Worm (Caenorhabditis elegans) whole organism, L4 larva: Measurements from ENCODE around the gene znf-782.

Experiments used
- F37D6.2 ChIP-seq: sonication (generic microtip); optimal IDR thresholded peaks from 2 replicates; lab custom pipeline; 2016; ENCODE audit warnings: mild to moderate bottlenecking, missing genetic modification characterization, missing compliant biosample characterization
- R02D3.7 ChIP-seq: fragments of 150-350 bp; sonication (generic microtip); optimal IDR thresholded peaks from 3 replicates; lab custom pipeline; 2014; ENCODE audit warnings: missing biosample characterization, missing genetic modification characterization
- T20F7.1 ChIP-seq: fragments of 200-800 bp; sonication (Bioruptor generic); optimal IDR thresholded peaks from 2 replicates; lab custom pipeline; 2018; ENCODE audit warnings: mild to moderate bottlenecking, missing genetic modification characterization, missing compliant biosample characterization
- Y75B8A.6 ChIP-seq: fragments of 200-800 bp; sonication (Bioruptor generic); IDR thresholded peaks from 2 replicates; pipeline ENCODE4 v1.3.6; 2022; ENCODE audit warnings: missing genetic modification reagents, missing genetic modification characterization, missing compliant biosample characterization
- ZK337.2 ChIP-seq: fragments of 200-800 bp; sonication (Bioruptor generic); IDR thresholded peaks from 2 replicates; pipeline ENCODE4 v1.3.6; 2022; ENCODE audit warnings: missing genetic modification reagents, missing genetic modification characterization, missing compliant biosample characterization
- ZK546.5 ChIP-seq, 2 experiments: sonication (generic microtip); optimal IDR thresholded peaks; 2 replicates each; lab custom pipeline; 2017; ENCODE audit warnings: missing biosample characterization in 2 of 2, missing genetic modification characterization in 2 of 2
- aha-1 ChIP-seq: fragments of 150-350 bp; peaks from one replicate; lab custom pipeline; 2014; ENCODE audit warnings: missing biosample characterization, missing genetic modification characterization
- ama-1 ChIP-seq: fragments of 150-350 bp; optimal IDR thresholded peaks from 2 replicates; lab custom pipeline; 2014; ENCODE audit warnings: inconsistent platforms, mixed read lengths
- ceh-44 ChIP-seq: fragments of 200-800 bp; sonication (Bioruptor generic); IDR thresholded peaks from 2 replicates; pipeline ENCODE4 v1.3.6; 2022; ENCODE audit warnings: missing genetic modification reagents, missing genetic modification characterization, missing compliant biosample characterization
- ceh-82 ChIP-seq: sonication (generic microtip); optimal IDR thresholded peaks from 2 replicates; lab custom pipeline; 2017; ENCODE audit warnings: missing biosample characterization, missing genetic modification characterization
- ces-1 ChIP-seq: fragments of 150-350 bp; sonication (generic microtip); optimal IDR thresholded peaks from 4 replicates; lab custom pipeline; 2014; ENCODE audit warnings: missing biosample characterization, missing genetic modification reagents, missing genetic modification characterization
- ctbp-1 ChIP-seq: fragments of 200-800 bp; sonication (Bioruptor generic); IDR thresholded peaks from 2 replicates; pipeline ENCODE4 v1.3.6; 2022; ENCODE audit warnings: missing genetic modification reagents, missing genetic modification characterization, missing compliant biosample characterization
- daf-12 ChIP-seq: fragments of 150-350 bp; optimal IDR thresholded peaks from 2 replicates; lab custom pipeline; 2014; ENCODE audit warnings: missing biosample characterization, missing genetic modification reagents, missing genetic modification characterization
- daf-16 ChIP-seq, 3 experiments: sonication (generic microtip); optimal IDR thresholded peaks; 2 replicates each; lab custom pipeline; 2016 to 2017; ENCODE audit warnings: missing genetic modification characterization in 3 of 3, missing genetic modification reagents in 3 of 3, mild to moderate bottlenecking in 2 of 3, missing compliant biosample characterization in 2 of 3, missing biosample characterization in 1 of 3, moderate library complexity in 1 of 3
- daf-8 ChIP-seq: fragments of 200-800 bp; sonication (Bioruptor generic); IDR thresholded peaks from 2 replicates; pipeline ENCODE4 v1.3.6; 2022; ENCODE audit warnings: missing genetic modification characterization, missing compliant biosample characterization
- dmd-6 ChIP-seq: fragments of 200-800 bp; sonication (Bioruptor generic); IDR thresholded peaks from 2 replicates; pipeline ENCODE4 v1.3.6; 2022; ENCODE audit warnings: missing genetic modification reagents, missing genetic modification characterization, missing compliant biosample characterization
- dve-1 ChIP-seq: sonication (generic microtip); optimal IDR thresholded peaks from 2 replicates; lab custom pipeline; 2017; ENCODE audit warnings: antibody characterized with exemption, mild to moderate bottlenecking, missing genetic modification characterization, missing compliant biosample characterization; ENCODE audit not compliant: insufficient read depth
- hif-1 ChIP-seq, 2 experiments: sonication (generic microtip); optimal IDR thresholded peaks; 2 replicates each; lab custom pipeline; 2016 to 2017; ENCODE audit warnings: missing compliant biosample characterization in 2 of 2, missing genetic modification characterization in 2 of 2, missing genetic modification reagents in 2 of 2, missing genotype in 2 of 2, mild to moderate bottlenecking in 1 of 2
- hlh-11 ChIP-seq: fragments of 200-800 bp; sonication (Bioruptor generic); optimal IDR thresholded peaks from 2 replicates; lab custom pipeline; 2018; ENCODE audit warnings: mild to moderate bottlenecking, missing genetic modification characterization, missing compliant biosample characterization
- hmg-1.1 ChIP-seq: fragments of 200-800 bp; sonication (Bioruptor generic); IDR thresholded peaks from 2 replicates; pipeline ENCODE4 v1.3.6; 2022; ENCODE audit warnings: missing genetic modification reagents, missing genetic modification characterization, missing compliant biosample characterization
- lim-7 ChIP-seq: fragments of 200-800 bp; sonication (Bioruptor generic); IDR thresholded peaks from 2 replicates; pipeline ENCODE4 v1.3.6; 2022; ENCODE audit warnings: missing genetic modification characterization, missing compliant biosample characterization
- lin-1 ChIP-seq: fragments of 200-800 bp; sonication (Bioruptor generic); IDR thresholded peaks from 2 replicates; pipeline ENCODE4 v1.3.6; 2022; ENCODE audit warnings: missing genetic modification reagents, missing genetic modification characterization, missing compliant biosample characterization
- lir-3 ChIP-seq: sonication (generic microtip); optimal IDR thresholded peaks from 2 replicates; lab custom pipeline; 2016; ENCODE audit warnings: mild to moderate bottlenecking, missing genetic modification characterization, missing compliant biosample characterization
- lsy-2 ChIP-seq, 2 experiments: fragments of 150-350 bp in 1 of 2; sonication (generic microtip) in 1 of 2; optimal IDR thresholded peaks; 2 replicates each; lab custom pipeline; 2014 to 2017; ENCODE audit warnings: missing biosample characterization in 2 of 2, missing genetic modification characterization in 2 of 2
- mdl-1 ChIP-seq, 2 experiments: fragments of 150-350 bp in 1 of 2; sonication (generic microtip) in 1 of 2; optimal IDR thresholded peaks; 2 replicates each; lab custom pipeline; 2014 to 2017; ENCODE audit warnings: missing biosample characterization in 2 of 2, missing genetic modification characterization in 2 of 2
- mep-1 ChIP-seq: fragments of 150-350 bp; sonication (generic microtip); optimal IDR thresholded peaks from 3 replicates; lab custom pipeline; 2014; ENCODE audit warnings: missing biosample characterization, missing genetic modification characterization
- mxl-2 ChIP-seq: fragments of 200-800 bp; sonication (Bioruptor generic); conservative IDR thresholded peaks from 2 replicates; pipeline ENCODE4 v1.3.6; 2022; ENCODE audit warnings: missing genetic modification reagents, missing genetic modification characterization, missing compliant biosample characterization
- mxl-3 ChIP-seq: fragments of 200-800 bp; sonication (Bioruptor generic); optimal IDR thresholded peaks from 2 replicates; lab custom pipeline; 2018; ENCODE audit warnings: mild to moderate bottlenecking, missing genetic modification characterization, missing compliant biosample characterization
- nhr-102 ChIP-seq: sonication (generic microtip); optimal IDR thresholded peaks from 2 replicates; lab custom pipeline; 2016; ENCODE audit warnings: mild to moderate bottlenecking, missing genetic modification characterization, moderate library complexity, missing compliant biosample characterization
- nhr-11 ChIP-seq: fragments of 150-350 bp; optimal IDR thresholded peaks from 2 replicates; lab custom pipeline; 2014; ENCODE audit warnings: missing biosample characterization, missing genetic modification characterization
- nhr-111 ChIP-seq: fragments of 200-800 bp; sonication (Bioruptor generic); optimal IDR thresholded peaks from 2 replicates; lab custom pipeline; 2018; ENCODE audit warnings: mild to moderate bottlenecking, missing genetic modification characterization, missing compliant biosample characterization
- nhr-28 ChIP-seq: fragments of 150-350 bp; optimal IDR thresholded peaks from 2 replicates; lab custom pipeline; 2014; ENCODE audit warnings: missing biosample characterization, missing genetic modification characterization
- nhr-41 ChIP-seq: fragments of 200-800 bp; sonication (Bioruptor generic); IDR thresholded peaks from 2 replicates; pipeline ENCODE4 v1.3.6; 2022; ENCODE audit warnings: missing genetic modification reagents, missing genetic modification characterization, missing compliant biosample characterization
- php-3 ChIP-seq: fragments of 200-800 bp; sonication (Bioruptor generic); IDR thresholded peaks from 2 replicates; pipeline ENCODE4 v1.3.6; 2022; ENCODE audit warnings: missing genetic modification reagents, missing genetic modification characterization, missing compliant biosample characterization
- rbr-2 ChIP-seq: sonication (generic microtip); optimal IDR thresholded peaks from 2 replicates; lab custom pipeline; 2016; ENCODE audit warnings: missing genotype, missing genetic modification characterization, missing compliant biosample characterization
- saeg-2 ChIP-seq: fragments of 200-800 bp; sonication (Bioruptor generic); IDR thresholded peaks from 2 replicates; pipeline ENCODE4 v1.3.6; 2022; ENCODE audit warnings: missing genetic modification reagents, missing genetic modification characterization, missing compliant biosample characterization
- set-16 ChIP-seq: fragments of 200-800 bp; sonication (Bioruptor generic); IDR thresholded peaks from 2 replicates; pipeline ENCODE4 v1.3.6; 2022; ENCODE audit warnings: missing genetic modification reagents, missing genetic modification characterization, missing compliant biosample characterization
- skn-1 ChIP-seq: fragments of 150-350 bp; optimal IDR thresholded peaks from 2 replicates; lab custom pipeline; 2014; ENCODE audit warnings: missing biosample characterization, missing genetic modification characterization
- spr-1 ChIP-seq: sonication (generic microtip); optimal IDR thresholded peaks from 2 replicates; lab custom pipeline; 2016; ENCODE audit warnings: mild to moderate bottlenecking, missing genetic modification characterization, missing compliant biosample characterization
- tra-1 ChIP-seq: fragments of 200-800 bp; sonication (Bioruptor generic); IDR thresholded peaks from 2 replicates; pipeline ENCODE4 v1.3.6; 2022; ENCODE audit warnings: missing genetic modification reagents, missing genetic modification characterization, missing compliant biosample characterization
- unc-130 ChIP-seq: sonication (generic microtip); optimal IDR thresholded peaks from 2 replicates; lab custom pipeline; 2016; ENCODE audit warnings: missing genetic modification reagents, missing genetic modification characterization, missing compliant biosample characterization
- unc-62 ChIP-seq, 3 experiments: fragments of 150-350 bp in 1 of 3; sonication (generic microtip); optimal IDR thresholded peaks in 2 of 3; peaks in 1 of 3; 1 replicate in 1 of 3; 2 replicates in 2 of 3; lab custom pipeline; 2014 to 2017; ENCODE audit warnings: missing biosample characterization in 3 of 3, missing genetic modification characterization in 3 of 3, missing genetic modification reagents in 3 of 3, missing genotype in 1 of 3
- vab-7 ChIP-seq: fragments of 200-800 bp; sonication (Bioruptor generic); IDR thresholded peaks from 2 replicates; pipeline ENCODE4 v1.3.6; 2022; ENCODE audit warnings: missing genetic modification reagents, missing genetic modification characterization, missing compliant biosample characterization
- zag-1 ChIP-seq: fragments of 150-350 bp; optimal IDR thresholded peaks from 2 replicates; lab custom pipeline; 2014; ENCODE audit warnings: missing biosample characterization, missing genetic modification characterization
- ztf-7 ChIP-seq: fragments of 150-350 bp; optimal IDR thresholded peaks from 2 replicates; lab custom pipeline; 2014; ENCODE audit warnings: missing biosample characterization, missing genetic modification characterization

The znf-782 gene

DNA sequence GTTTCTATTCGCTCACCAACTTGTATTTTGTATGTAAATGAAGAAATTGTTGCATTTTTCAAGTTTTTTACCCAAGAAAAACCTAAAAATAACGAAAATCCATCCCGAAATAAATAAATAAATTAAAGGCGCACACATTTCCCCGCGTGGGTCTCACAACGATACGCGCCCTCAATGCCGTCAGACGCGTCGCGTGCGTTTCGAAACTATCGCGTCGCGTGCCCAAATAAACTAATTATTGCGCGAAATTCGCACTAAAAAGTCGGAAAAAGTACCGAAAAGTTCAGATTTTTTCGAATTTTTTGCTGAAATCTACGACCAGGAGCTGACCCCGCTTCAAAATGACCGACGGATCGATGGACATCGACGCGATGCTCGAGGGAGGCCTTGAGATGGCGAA, 54.9 kb downstream of the znf-782 start, which contains the start of gene rbm-39 (continued):
- TF ChIP-seq unc-130 (peak; percentile 76), nhr-41 (GFP tag; lab: Robert Waterston, UW) (no peak), set-16 (GFP tag; lab: Robert Waterston, UW) (no peak), lir-3 (no peak), Y75B8A.6 (no peak), F37D6.2 (tag; lab: Kevin White, UChicago) (peak; percentile 57), ctbp-1 (no peak), lim-7 (no peak), ZK337.2 (GFP tag; lab: Robert Waterston, UW) (0 out of 2 replicates have a peak, but pooled peaks have one; percentile 29), ces-1 (no peak), vab-7 (GFP tag; lab: Robert Waterston, UW) (no peak), mep-1 (tag; lab: Kevin White, UChicago) (peak; percentile 90), aha-1 (tag; lab: Kevin White, UChicago) (peak; percentile 62), daf-16 (GFP tag; optimal IDR thresholded peaks at IDR 0.05; lab: Kevin White, UChicago) (peak; percentile 21 to 53), daf-16 (tag; optimal IDR thresholded peaks at IDR 0.05; lab: Kevin White, UChicago) (peak; percentile 55), rbr-2 (tag; lab: Kevin White, UChicago) (peak; percentile 75), php-3 (no peak), daf-8 (GFP tag; lab: Robert Waterston, UW) (no peak), mxl-2 (GFP tag; lab: Robert Waterston, UW) (no peak), spr-1 (no peak), mxl-3 (GFP tag; lab: Kevin White, UChicago) (peak; percentile 29), daf-12 (tag; lab: Kevin White, UChicago) (no peak), R02D3.7 (no peak), saeg-2 (no peak), dve-1 (tag; lab: Kevin White, UChicago) (peak; percentile 37), nhr-111 (GFP tag; lab: Kevin White, UChicago) (no peak), zag-1 (tag; lab: Kevin White, UChicago) (no peak), ceh-82 (tag; lab: Kevin White, UChicago) (no peak), ceh-44 (GFP tag; lab: Robert Waterston, UW) (no peak), tra-1 (GFP tag; lab: Robert Waterston, UW) (0 out of 2 replicates have a peak, but pooled peaks have one; percentile 41), ztf-7 (tag; lab: Kevin White, UChicago) (peak; percentile 58)
- TF ChIP-seq, all 104 proteins: peak for 41

DNA sequence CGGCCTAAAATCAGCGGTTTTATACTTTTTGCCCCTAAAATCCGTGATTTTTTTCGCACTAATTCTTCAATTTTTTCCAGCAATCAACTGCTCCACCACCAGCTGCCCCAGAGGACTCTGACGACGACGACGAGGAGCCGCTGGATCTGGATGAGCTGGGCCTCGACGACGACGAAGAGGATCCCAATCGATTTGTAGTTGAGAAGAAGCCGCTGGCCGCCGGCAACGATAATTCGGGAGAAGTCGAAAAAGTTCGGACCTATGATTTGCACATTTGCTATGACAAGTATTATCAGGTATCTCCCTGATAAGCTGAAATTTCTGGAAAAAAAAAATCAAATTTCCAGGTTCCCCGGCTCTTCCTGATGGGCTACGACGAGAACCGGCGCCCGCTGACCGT, 55.5 kb downstream of the znf-782 start:
- TF ChIP-seq mep-1 (tag; lab: Kevin White, UChicago): no peak
- TF ChIP-seq hmg-1.1 (GFP tag; lab: Robert Waterston, UW): no peak
- TF ChIP-seq ZK337.2 (GFP tag; lab: Robert Waterston, UW): no peak
- peak; percentile 62 for TF ChIP-seq aha-1 (tag; lab: Kevin White, UChicago)
- peak; percentile 59 for TF ChIP-seq set-16 (GFP tag; lab: Robert Waterston, UW)
- TF ChIP-seq mdl-1 (tag; optimal IDR thresholded peaks at IDR 0.05; lab: Kevin White, UChicago): no peak

DNA sequence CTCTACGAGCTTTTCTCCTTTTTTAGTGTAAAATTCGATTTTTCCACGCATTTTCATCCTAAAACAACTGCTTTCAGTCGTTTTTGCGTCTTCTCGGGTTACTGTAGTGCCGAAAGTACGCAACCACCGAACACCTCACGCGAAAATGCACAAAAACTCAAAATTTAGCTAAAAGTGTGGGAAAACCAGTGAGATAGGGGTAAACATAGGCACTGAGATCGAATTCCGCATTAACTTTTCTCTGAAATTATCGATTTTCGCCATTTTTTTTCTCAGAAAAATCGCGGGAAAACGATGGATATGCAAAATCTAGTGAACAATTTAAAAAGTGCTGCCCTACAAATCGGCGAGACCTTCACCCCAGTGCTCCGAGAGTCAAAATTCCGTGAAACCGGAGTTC, 57.1 kb downstream of the znf-782 start, which contains the start of gene atg-3:
TSS of gene atg-3 (plus strand) at position 301 of the 400 bp plus-strand sequence.
- TF ChIP-seq aha-1 (tag; lab: Kevin White, UChicago) (peak; percentile 6), ctbp-1 (no peak)
- TF ChIP-seq, all 104 proteins: peak for 1

DNA sequence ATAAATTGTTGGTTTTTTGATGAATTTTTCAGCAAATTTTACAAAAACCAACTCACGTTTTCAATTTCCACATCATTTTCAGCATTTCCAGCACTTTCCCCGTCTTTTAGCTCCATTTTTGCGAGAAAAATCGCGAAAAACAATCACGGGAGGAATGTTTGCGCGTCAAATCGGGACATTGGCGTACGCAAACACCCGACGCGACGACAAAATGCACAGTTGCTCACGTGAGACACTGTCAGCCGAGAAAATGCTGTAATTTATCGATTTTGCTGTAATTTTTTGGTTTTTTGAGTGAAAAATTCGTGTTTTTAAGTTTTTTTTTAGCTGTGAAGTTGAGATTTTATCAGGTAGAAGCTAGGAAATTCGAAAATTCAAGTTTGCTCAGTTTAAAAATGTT, 57.8 kb downstream of the znf-782 start, which contains the start of gene Y55F3AM.9:
TSS of gene Y55F3AM.9 (minus strand) at position 189 of the 400 bp plus-strand sequence.
- peak; percentile 26 for TF ChIP-seq T20F7.1 (GFP tag; lab: Kevin White, UChicago)
- TF ChIP-seq nhr-11 (tag; lab: Kevin White, UChicago): peak; percentile 9
- TF ChIP-seq nhr-28: no peak
- no peak for TF ChIP-seq unc-62 (GFP tag; optimal IDR thresholded peaks at IDR 0.05 in 1 of 2; lab: Kevin White, UChicago)
- no peak for TF ChIP-seq unc-62 (tag; optimal IDR thresholded peaks at IDR 0.05; lab: Kevin White, UChicago)
- TF ChIP-seq ZK546.5 (tag; optimal IDR thresholded peaks at IDR 0.05; lab: Kevin White, UChicago): no peak
- TF ChIP-seq daf-8 (GFP tag; lab: Robert Waterston, UW): no peak
- TF ChIP-seq rbr-2 (tag; lab: Kevin White, UChicago): peak; percentile 30
- TF ChIP-seq skn-1 (tag; lab: Kevin White, UChicago): no peak
- TF ChIP-seq nhr-102: no peak
- peak; percentile 30 for TF ChIP-seq hlh-11 (tag; lab: Kevin White, UChicago)
- TF ChIP-seq hif-1 (tag; optimal IDR thresholded peaks at IDR 0.05; lab: Kevin White, UChicago): peak in 1 of 2 experiments; percentile 55
- TF ChIP-seq dmd-6 (GFP tag; lab: Robert Waterston, UW): 0 out of 2 replicates have a peak, but pooled peaks have one; percentile 17
- no peak for TF ChIP-seq mxl-3 (GFP tag; lab: Kevin White, UChicago)
- peak; percentile 14 to 60 for TF ChIP-seq lsy-2 (tag; optimal IDR thresholded peaks at IDR 0.05; lab: Kevin White, UChicago)
- TF ChIP-seq mdl-1 (tag; optimal IDR thresholded peaks at IDR 0.05; lab: Kevin White, UChicago): peak in 1 of 2 experiments; percentile 59
- TF ChIP-seq zag-1 (tag; lab: Kevin White, UChicago): no peak
- no peak for TF ChIP-seq lin-1
- peak; percentile 40 for TF ChIP-seq ama-1 (lab: Kevin White, UChicago)
